Fruit fly (Drosophila melanogaster) whole organism, embryonic: Measurements from ENCODE around the gene CG43658.

ENCODE experiments used
- CG18599 ChIP-seq: fragments of 200-800 bp; sonication (Bioruptor generic); optimal IDR thresholded peaks from 3 replicates; lab custom pipeline; 2017; ENCODE audit warnings: missing biosample characterization, missing genetic modification characterization, mild to moderate bottlenecking, moderate library complexity, missing genetic modification reagents
- CG2678 ChIP-seq: fragments of 200-800 bp; sonication (Bioruptor generic); optimal IDR thresholded peaks from 3 replicates; lab custom pipeline; 2019; ENCODE audit warnings: missing biosample characterization, mild to moderate bottlenecking, missing genetic modification characterization, moderate library complexity
- Lim3 ChIP-seq: fragments of 200-800 bp; sonication (Bioruptor generic); IDR thresholded peaks from 2 replicates; pipeline ENCODE4 v1.3.6; 2022; ENCODE audit warnings: missing biosample characterization, missing genetic modification characterization
- NC2β ChIP-seq: fragments of 200-800 bp; sonication (Bioruptor generic); optimal IDR thresholded peaks from 2 replicates; lab custom pipeline; 2016; ENCODE audit warnings: missing biosample characterization, missing genetic modification characterization
- Scr ChIP-seq: fragments of 200-800 bp; sonication (Bioruptor generic); IDR thresholded peaks from 2 replicates; pipeline ENCODE4 v1.3.6; 2022; ENCODE audit warnings: missing biosample characterization, missing genetic modification characterization; ENCODE audit not compliant: partially characterized antibody
- ab ChIP-seq: fragments of 200-800 bp; sonication (Bioruptor generic); optimal IDR thresholded peaks from 2 replicates; lab custom pipeline; 2016; ENCODE audit warnings: missing biosample characterization, missing genetic modification characterization
- eyg ChIP-seq: fragments of 200-800 bp; sonication (Bioruptor generic); optimal IDR thresholded peaks from 3 replicates; lab custom pipeline; 2016; ENCODE audit warnings: missing biosample characterization, missing genetic modification characterization
- ken ChIP-seq: fragments of 200-800 bp; sonication (Bioruptor generic); IDR thresholded peaks from 3 replicates; pipeline ENCODE4 v1.3.6; 2022; ENCODE audit warnings: missing biosample characterization, missing genetic modification characterization
- org-1 ChIP-seq: fragments of 200-800 bp; sonication (Bioruptor generic); optimal IDR thresholded peaks from 2 replicates; lab custom pipeline; 2017; ENCODE audit warnings: missing biosample characterization, missing genetic modification characterization

dm6 chrX:17516714-17517113 is 44.3 kb downstream of the CG43658 start:
- TF ChIP-seq Lim3 (no peak), NC2β (no peak), Scr (GFP tag; lab: Robert Waterston, UW) (no peak), ken (no peak), ab (no peak), CG2678 (tag; lab: Kevin White, UChicago) (no peak), eyg (GFP tag; lab: Kevin White, UChicago) (no peak), CG18599 (GFP tag; lab: Kevin White, UChicago) (no peak), org-1 (no peak)
